Fruit fly (Drosophila melanogaster) whole organism, adult: ENCODE measurements around the gene RfC38.

Experiments
- CG12768 ChIP-seq: fragments of 200-800 bp; sonication (Bioruptor generic); optimal IDR thresholded peaks from 2 replicates; lab custom pipeline; 2017; ENCODE audit warnings: missing biosample characterization, missing genetic modification characterization, mild to moderate bottlenecking, moderate library complexity, missing genetic modification reagents
- CG7101 ChIP-seq: fragments of 200-800 bp; sonication (Bioruptor generic); optimal IDR thresholded peaks from 2 replicates; lab custom pipeline; 2018; ENCODE audit warnings: missing biosample characterization, mild to moderate bottlenecking, missing genetic modification characterization, moderate library complexity
- Crg-1 ChIP-seq: fragments of 200-800 bp; sonication (Bioruptor generic); optimal IDR thresholded peaks from 2 replicates; lab custom pipeline; 2016; ENCODE audit warnings: missing biosample characterization, missing genetic modification characterization
- cic ChIP-seq: fragments of 200-800 bp; sonication (Bioruptor generic); optimal IDR thresholded peaks from 2 replicates; lab custom pipeline; 2017; ENCODE audit warnings: missing biosample characterization, mild to moderate bottlenecking, missing genetic modification characterization, moderate library complexity
- cnc ChIP-seq, 2 experiments: fragments of >200 bp; optimal IDR thresholded peaks; 2 replicates each; lab custom pipeline; 2017
- kay ChIP-seq: fragments of 200-800 bp; sonication (Bioruptor generic); peaks from one replicate; lab custom pipeline; 2016; ENCODE audit warnings: missing biosample characterization, missing genetic modification characterization, borderline replicate concordance
- toe ChIP-seq: fragments of 200-800 bp; sonication (Bioruptor generic); optimal IDR thresholded peaks from 2 replicates; lab custom pipeline; 2016; ENCODE audit warnings: missing biosample characterization, missing genetic modification characterization

DNA sequence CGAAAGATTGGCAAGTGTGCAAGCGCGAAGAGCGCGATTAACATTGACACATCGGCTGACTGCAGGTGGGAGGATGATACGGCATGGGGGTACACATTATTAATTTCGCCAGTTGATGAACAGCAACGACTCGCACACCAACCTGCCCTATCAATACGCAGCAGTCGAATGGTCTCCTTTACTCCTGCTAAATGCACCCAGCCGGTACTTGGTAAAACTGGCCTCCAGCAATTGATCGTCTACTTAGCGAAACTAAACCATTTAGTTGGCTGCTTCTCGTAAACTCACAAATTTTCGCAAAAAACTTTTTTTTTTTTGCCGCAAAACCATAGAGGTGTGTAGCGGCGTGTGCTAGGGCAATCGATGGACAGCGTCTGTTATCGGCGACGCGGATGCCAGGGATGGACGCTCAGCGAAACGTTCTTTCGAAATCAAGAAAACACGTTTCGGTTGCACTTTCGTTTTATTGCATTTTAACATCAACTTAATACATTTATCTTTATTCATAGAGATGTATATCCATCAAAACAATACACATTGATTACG, 29.9 kb downstream of the RfC38 start, which contains the start of gene Ge-1:
- TF ChIP-seq cnc (optimal IDR thresholded peaks at IDR 0.05; lab: Kevin White, UChicago) (no peak), Crg-1 (GFP tag; lab: Kevin White, UChicago) (no peak), CG7101 (tag; lab: Kevin White, UChicago) (no peak), cic (GFP tag; lab: Kevin White, UChicago) (no peak), toe (GFP tag; lab: Kevin White, UChicago) (no peak), kay (GFP tag; lab: Kevin White, UChicago) (no peak), CG12768 (GFP tag; lab: Kevin White, UChicago) (no peak)
